Fruit fly (Drosophila melanogaster): ENCODE results near the gene CG2930.

The CG2930 gene

DNA sequence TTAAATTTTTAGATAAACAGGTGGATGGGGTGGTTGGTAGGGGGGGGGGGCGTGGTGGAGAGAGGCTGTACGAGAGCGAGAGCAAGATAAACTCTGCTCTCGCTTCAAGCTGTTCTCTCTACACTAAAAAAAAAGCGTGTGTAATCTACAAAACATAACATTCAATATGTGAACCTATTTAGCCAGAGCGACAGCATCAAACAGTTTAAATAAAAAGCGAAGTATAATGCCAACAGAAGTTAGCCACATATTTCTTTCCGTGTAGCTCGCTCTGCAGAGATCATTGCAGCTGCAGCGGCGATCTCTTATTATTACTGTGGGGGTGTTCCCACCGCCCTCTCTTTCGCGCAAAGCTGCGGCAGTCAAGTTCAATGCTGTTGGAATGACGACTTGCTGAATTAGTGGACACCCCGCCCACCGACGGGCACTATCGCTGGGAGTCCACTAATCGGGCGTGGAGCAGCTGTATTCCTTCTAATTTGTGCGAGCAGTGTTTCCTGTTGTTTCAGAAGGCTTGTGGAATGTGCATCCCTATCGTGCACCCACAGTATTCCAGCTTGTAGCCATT, at the start of gene CG2930 (continued):
- TF ChIP-seq tup (GFP tag; optimal IDR thresholded peaks at IDR 0.05) = peak; percentile 72
- peak; percentile 90 for TF ChIP-seq CG10959 (GFP tag; IDR thresholded peaks at IDR 0.05)
- TF ChIP-seq Fer1 (GFP tag; optimal IDR thresholded peaks at IDR 0.05) = peak; percentile 74
- TF ChIP-seq CG3995 (GFP tag; optimal IDR thresholded peaks at IDR 0.05) = no peak
- TF ChIP-seq Atf3 (GFP tag; optimal IDR thresholded peaks at IDR 0.05) = peak; percentile 76
- TF ChIP-seq pros (GFP tag; optimal IDR thresholded peaks at IDR 0.05) = no peak
- TF ChIP-seq bcd (GFP tag; optimal IDR thresholded peaks at IDR 0.05) = peak; percentile 83
- TF ChIP-seq Bdp1 (GFP tag; optimal IDR thresholded peaks at IDR 0.05) = peak; percentile 48
- TF ChIP-seq CG13296 (GFP tag; optimal IDR thresholded peaks at IDR 0.05) = peak; percentile 55
- peak; percentile 70 for TF ChIP-seq mam (GFP tag; optimal IDR thresholded peaks at IDR 0.05)
- no peak for TF ChIP-seq Adf1 (GFP tag; IDR thresholded peaks at IDR 0.05)
- no peak for TF ChIP-seq Dip3 (GFP tag; optimal IDR thresholded peaks at IDR 0.05)
- TF ChIP-seq cato (GFP tag; optimal IDR thresholded peaks at IDR 0.05; ENCODE audit: borderline replicate concordance) = peak; percentile 68
- peak; percentile 82 for TF ChIP-seq CG2678 (tag; optimal IDR thresholded peaks at IDR 0.05)
- peak; percentile 93 for TF ChIP-seq nom (GFP tag; optimal IDR thresholded peaks at IDR 0.05)
- no peak for TF ChIP-seq prd (optimal IDR thresholded peaks at IDR 0.05)
- TF ChIP-seq prd (GFP tag; IDR thresholded peaks at IDR 0.05) = peak; percentile 92
- peak; percentile 60; the same call in 1 of the 2 replicates for TF ChIP-seq Doc2 (GFP tag; IDR thresholded peaks at IDR 0.05)
- peak; percentile 85 for TF ChIP-seq CG6689 (GFP tag; IDR thresholded peaks at IDR 0.05)
- TF ChIP-seq sim (GFP tag; IDR thresholded peaks at IDR 0.05) = peak; percentile 82
- no peak for TF ChIP-seq vnd (GFP tag; IDR thresholded peaks at IDR 0.05; ENCODE audit: partially characterized antibody)
- TF ChIP-seq Stat92E (GFP tag; optimal IDR thresholded peaks at IDR 0.05) = peak in 1 of 3 experiments; percentile 14
- TF ChIP-seq row (GFP tag; IDR thresholded peaks at IDR 0.05) = peak; percentile 86
- TF ChIP-seq lmd (GFP tag; IDR thresholded peaks at IDR 0.05) = peak; percentile 89
- peak; percentile 31 for TF ChIP-seq sima (GFP tag; optimal IDR thresholded peaks at IDR 0.05)
- no peak for TF ChIP-seq nerfin-2 (GFP tag; IDR thresholded peaks at IDR 0.05; ENCODE audit: partially characterized antibody)
- TF ChIP-seq YL-1 (GFP tag; optimal IDR thresholded peaks at IDR 0.05) = peak; percentile 15
- peak; percentile 85 for TF ChIP-seq CG12391 (tag; optimal IDR thresholded peaks at IDR 0.05)
- peak; percentile 73 for TF ChIP-seq zen (tag; optimal IDR thresholded peaks at IDR 0.05)
- TF ChIP-seq phol (tag; optimal IDR thresholded peaks at IDR 0.05) = peak; percentile 85
- TF ChIP-seq CG42726 (GFP tag; IDR thresholded peaks at IDR 0.05; ENCODE audit: partially characterized antibody) = no peak
- peak; percentile 72 for TF ChIP-seq CG15601 (tag; optimal IDR thresholded peaks at IDR 0.05)
- TF ChIP-seq Gsc (GFP tag; IDR thresholded peaks at IDR 0.05) = peak; percentile 67
- peak; percentile 78 for TF ChIP-seq repo (GFP tag; optimal IDR thresholded peaks at IDR 0.05)
- TF ChIP-seq BEAF-32 (GFP tag; optimal IDR thresholded peaks at IDR 0.05) = no peak
- peak; percentile 55 for TF ChIP-seq HLH54F (GFP tag; optimal IDR thresholded peaks at IDR 0.05)
- peak; percentile 92 for TF ChIP-seq ttk (GFP tag; IDR thresholded peaks at IDR 0.05)
- peak; percentile 30; the same call in 1 of the 2 replicates for TF ChIP-seq cas (GFP tag; IDR thresholded peaks at IDR 0.05)
- peak; percentile 49 for TF ChIP-seq CG16815 (GFP tag; optimal IDR thresholded peaks at IDR 0.05)
- TF ChIP-seq ranshi (GFP tag; IDR thresholded peaks at IDR 0.05) = peak; percentile 83
- peak; percentile 91 for TF ChIP-seq so (GFP tag; IDR thresholded peaks at IDR 0.05)
- peak; percentile 78 for TF ChIP-seq CG3407 (GFP tag; optimal IDR thresholded peaks at IDR 0.05)
- peak; percentile 77 for TF ChIP-seq ro (GFP tag; IDR thresholded peaks at IDR 0.05)
- peak; percentile 35; the same call in 1 of the 2 replicates for TF ChIP-seq klu (GFP tag; IDR thresholded peaks at IDR 0.05)
- peak; percentile 89; the same call in 2 of the 3 replicates for TF ChIP-seq CG2199 (GFP tag; IDR thresholded peaks at IDR 0.05)
- TF ChIP-seq sr (GFP tag; IDR thresholded peaks at IDR 0.05) = peak; percentile 75
- TF ChIP-seq Asciz (GFP tag; optimal IDR thresholded peaks at IDR 0.05) = peak; percentile 85
- peak; percentile 23 for TF ChIP-seq CG2116 (GFP tag; optimal IDR thresholded peaks at IDR 0.05)
- TF ChIP-seq CG11504 (tag; optimal IDR thresholded peaks at IDR 0.05) = peak; percentile 88
- peak; percentile 88 for TF ChIP-seq CG10979 (tag; optimal IDR thresholded peaks at IDR 0.05)

Data from whole organism, embryonic.